Fruit fly (Drosophila melanogaster): Measurements from ENCODE around the gene CG43094.

DNA sequence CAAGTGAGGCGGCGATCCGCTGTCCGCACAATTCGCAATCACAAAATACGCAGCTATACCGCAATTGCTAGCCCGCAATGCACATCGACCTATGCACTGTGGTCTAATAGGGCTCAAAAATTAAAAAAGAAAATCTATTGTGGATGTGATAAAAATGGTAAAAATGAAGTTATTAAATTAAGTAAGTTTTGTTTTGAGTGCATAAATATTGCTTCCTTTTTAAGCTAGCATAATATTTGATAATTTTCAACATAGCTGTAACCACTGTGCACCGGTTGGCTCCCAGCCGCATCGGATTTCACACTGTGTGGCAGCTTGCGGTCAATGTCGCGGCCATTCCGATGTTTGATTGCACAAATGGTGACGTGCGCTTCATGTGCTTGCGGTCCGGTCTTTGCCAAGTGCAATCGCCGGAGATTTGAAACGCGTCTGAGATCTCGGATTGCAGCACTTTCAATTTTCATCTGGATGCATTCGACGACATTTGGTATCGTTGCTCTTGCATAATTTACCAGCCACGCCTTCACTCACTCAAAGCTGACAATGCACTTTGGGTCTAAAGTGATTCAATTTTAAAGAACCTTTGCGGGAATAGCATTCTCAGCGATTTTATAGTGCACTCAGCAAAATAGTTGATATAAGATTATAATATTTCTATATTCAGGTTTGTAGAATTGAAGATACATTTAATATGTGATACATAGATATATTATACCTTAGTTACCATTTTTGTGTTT, 45.8 kb upstream of the CG43094 start:
- TF ChIP-seq Vsx2 (GFP tag; optimal IDR thresholded peaks at IDR 0.05; ENCODE audit: partially characterized antibody) (no peak), Hr78 (GFP tag; optimal IDR thresholded peaks at IDR 0.05) (no peak), dmrt93B (GFP tag; optimal IDR thresholded peaks at IDR 0.05) (no peak), sv (GFP tag; optimal IDR thresholded peaks at IDR 0.05) (no peak), pan (optimal IDR thresholded peaks at IDR 0.05) (no peak)
